Worm (Caenorhabditis elegans): ENCODE data around the gene ZK1290.13.

ZK1290.13 gene

DNA sequence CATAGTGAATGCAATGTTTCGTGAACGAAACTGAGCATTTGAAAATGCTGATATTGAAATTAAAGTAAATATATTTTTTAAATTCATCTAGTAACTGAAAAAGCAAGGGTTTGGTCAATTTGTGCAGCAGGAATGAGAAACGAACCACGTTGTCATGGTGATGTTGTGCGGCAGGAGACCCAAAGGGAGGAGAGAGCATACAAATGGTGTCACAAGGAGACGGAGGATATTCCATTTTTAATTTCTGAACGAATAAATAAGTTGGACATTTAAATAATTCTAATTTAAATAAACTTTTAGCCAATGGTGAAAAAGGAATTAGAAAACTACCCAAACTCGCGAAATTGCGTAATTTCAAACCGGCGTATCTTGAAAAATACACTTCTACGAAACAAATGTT, 48.7 kb downstream of the ZK1290.13 start, which contains the start of gene mks-3:
Gene mks-3, minus strand, starts transcription at position 101 of the 400 bp plus-strand sequence.
- TF ChIP-seq ctbp-1 (GFP tag; IDR thresholded peaks at IDR 0.05) (no peak), ZK546.5 (tag; optimal IDR thresholded peaks at IDR 0.05) (no peak), nhr-10 (tag; optimal IDR thresholded peaks at IDR 0.05) (no peak), dmd-8 (GFP tag; IDR thresholded peaks at IDR 0.05) (no peak), madf-5 (GFP tag; IDR thresholded peaks at IDR 0.05) (no peak), F44E2.7 (GFP tag; IDR thresholded peaks at IDR 0.05) (no peak), R02D3.7 (tag; optimal IDR thresholded peaks at IDR 0.05) (no peak), lim-7 (GFP tag; IDR thresholded peaks at IDR 0.05) (no peak)

Data from whole organism, L4 larva.